Fruit fly (Drosophila melanogaster): ENCODE data around the gene CG14262.
A peak's percentile ranks its signal among the peaks of the same experiment; 100 is the strongest.

Gene CG14262

DNA sequence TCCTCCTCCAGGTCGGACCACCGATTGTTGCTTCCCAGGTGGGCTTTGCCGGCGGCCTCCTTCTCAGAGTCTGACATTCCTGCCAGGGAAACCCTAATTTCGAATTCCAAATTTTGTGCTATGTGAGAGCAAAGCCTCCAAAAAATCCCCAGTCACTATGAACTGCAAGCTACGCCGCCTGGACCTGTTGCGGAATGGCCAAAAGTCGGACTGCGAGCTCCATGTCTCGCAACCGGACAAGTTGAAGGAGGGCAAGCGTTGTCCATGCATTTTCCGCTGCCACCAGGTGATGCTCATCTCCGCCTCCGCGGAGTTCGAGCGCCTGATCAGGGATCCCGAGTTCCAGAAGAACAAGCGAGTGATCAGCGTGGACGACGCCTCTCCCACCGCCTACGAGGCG lies at the start of gene CG14262, which contains the start of gene CG14260:
TSS of gene CG14262 (minus strand) at position 101 of the 400 bp plus-strand sequence.
TSS of gene CG14260 (plus strand) at position 128 of the 400 bp plus-strand sequence.
- TF ChIP-seq CTCF (optimal IDR thresholded peaks at IDR 0.05) (no peak), CG8478 (optimal IDR thresholded peaks at IDR 0.05) (no peak)

DNA sequence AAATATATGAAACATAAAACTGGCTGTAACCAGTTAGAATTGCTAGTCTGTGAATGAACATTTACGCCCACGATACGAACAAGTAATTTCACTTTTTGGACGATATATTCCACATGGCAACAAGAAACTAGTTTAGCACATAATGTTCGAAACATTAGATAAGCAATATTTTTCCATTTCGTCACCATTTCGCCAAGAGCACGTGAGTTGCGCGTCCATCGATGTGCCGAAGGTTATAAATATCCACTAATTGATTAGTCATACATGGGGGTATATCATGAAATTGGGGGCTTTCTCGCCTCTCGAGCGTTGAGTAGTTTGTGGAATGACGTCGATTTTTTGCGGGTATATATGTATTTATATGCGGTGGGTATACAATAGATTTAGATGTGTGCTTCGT lies 28.9 kb upstream of the CG14262 start:
- no peak for TF ChIP-seq CG8478 (optimal IDR thresholded peaks at IDR 0.05)

DNA sequence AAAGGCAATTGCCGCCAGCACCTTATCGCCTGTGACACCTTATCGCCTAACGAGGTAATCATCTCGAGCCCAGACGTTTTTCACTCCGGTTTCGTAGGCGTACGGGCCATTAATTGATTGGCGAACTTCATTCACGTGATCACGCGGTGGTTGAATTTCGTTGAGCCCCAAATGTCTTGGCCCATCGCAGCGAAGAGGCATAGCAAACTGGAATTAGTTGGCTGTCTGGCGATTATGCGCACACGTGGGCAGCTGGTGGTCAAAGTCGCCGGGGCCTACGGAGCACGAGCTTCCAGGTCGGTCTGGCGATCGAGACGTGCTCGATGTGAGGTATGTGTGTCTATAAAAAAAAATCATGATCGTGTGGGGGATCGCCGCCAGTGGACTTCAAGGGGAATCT lies 27.8 kb upstream of the CG14262 start:
- TF ChIP-seq CTCF (optimal IDR thresholded peaks at IDR 0.05) (no peak), CG8478 (optimal IDR thresholded peaks at IDR 0.05) (no peak)

DNA sequence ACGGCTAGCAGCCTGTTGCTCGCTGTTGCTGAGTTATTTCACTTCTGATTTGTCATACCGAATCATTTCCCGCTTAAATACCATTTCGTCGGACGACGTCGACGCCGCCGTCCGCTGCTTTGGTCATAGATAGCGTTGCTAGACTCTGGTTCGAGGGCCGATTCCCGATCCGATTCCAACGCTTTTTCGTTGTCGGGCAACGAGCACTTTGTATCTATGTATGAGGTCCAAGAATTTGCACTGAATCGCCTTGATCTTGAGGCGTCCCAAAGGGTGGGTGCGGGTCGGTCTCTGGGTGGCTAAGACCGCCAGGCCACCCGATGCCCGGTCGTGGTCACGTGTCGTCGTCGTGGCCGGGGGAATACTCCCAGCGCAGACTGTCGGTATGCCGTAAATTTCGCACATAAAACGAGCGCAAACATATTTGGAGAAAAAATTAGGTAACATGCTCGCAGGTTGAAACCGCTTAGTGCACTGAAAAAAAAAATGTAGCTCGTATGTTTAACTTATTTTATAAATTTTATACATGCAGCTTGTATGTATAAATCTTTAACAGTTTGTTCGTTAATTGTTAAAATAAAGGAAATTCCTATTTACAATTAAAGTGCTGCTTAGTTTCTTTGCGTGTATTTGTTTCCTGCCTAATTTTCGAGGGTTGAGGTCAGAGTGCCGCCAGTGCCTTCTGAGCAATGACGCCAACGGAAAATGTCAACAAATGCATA lies 27.1 kb upstream of the CG14262 start, which contains the start of gene CG3348:
TSS of gene CG3348 (minus strand) at position 51 of the 722 bp plus-strand sequence.
- no peak for TF ChIP-seq CG8478 (optimal IDR thresholded peaks at IDR 0.05)
- no peak for TF ChIP-seq CTCF (optimal IDR thresholded peaks at IDR 0.05)

DNA sequence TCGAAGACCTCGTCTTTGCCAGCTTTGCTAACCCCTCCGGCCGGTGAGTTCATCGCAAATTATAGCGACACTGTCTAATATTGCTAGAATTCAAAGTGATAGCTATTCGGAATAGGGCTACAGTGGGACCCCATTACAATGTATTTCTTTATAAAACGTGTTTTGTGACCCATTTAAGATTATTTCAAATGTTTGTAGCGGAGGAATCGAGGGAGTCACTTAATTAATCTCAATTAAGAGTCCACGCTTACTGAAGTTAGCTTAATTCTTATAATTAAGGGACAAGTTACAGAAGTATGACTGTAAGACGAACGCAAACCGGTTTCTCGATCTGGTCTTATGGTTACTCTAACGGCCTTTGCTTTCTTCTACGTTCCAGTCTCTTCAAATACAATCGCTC lies 24.4 kb upstream of the CG14262 start:
- TF ChIP-seq CG8478 (optimal IDR thresholded peaks at IDR 0.05) (no peak), CTCF (optimal IDR thresholded peaks at IDR 0.05) (no peak)

DNA sequence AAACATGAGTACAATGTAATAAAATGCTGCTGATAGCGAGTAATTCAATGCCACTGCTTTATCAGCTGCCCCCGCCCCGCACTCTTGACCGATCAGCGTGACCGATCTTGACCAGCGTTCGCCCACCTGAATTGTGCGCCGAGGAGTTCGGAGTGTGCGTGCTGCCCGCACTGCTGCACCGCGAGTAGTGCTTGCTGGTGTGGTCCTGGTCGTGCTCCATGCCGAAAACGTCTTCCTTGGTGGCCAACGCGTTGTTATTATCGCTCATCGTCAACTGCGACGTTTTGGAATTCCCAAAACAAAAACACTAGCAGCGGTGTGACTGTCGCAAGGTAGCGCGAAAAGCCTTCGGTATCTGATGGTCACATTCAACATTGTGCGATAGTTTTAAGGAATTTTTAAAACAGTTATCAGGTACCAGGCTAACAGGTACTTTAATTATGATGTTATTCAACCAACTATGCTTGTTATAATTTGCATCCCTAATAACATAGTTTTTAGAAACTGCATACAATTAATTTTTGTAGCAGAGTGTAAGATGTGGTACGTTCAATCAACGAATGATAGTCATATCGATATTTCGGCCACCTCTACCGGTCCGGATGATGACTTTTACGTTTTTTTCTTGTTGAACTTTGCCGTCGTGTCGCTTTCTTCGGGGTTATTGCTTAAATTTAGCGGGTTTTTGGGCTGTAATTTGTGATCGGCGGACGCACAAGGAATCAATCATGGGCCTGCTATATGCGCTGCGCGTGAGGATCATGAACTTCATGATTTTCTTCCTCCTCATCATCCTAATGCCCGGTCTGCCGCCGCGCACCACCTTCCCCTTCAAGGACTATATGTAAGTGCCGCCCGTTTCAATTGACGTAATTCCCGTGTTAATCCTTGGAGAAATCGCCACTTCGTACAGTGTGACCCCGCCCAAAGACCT lies 23.2 kb upstream of the CG14262 start, which contains the start of the genes bigmax and Hmu:
TSS of gene bigmax (minus strand) at position 325 of the 934 bp plus-strand sequence.
TSS of gene Hmu (plus strand) at position 568 of the 934 bp plus-strand sequence.
- TF ChIP-seq CTCF (optimal IDR thresholded peaks at IDR 0.05) (peak in 1 of 2 experiments; percentile 7), CG8478 (optimal IDR thresholded peaks at IDR 0.05) (no peak)

DNA sequence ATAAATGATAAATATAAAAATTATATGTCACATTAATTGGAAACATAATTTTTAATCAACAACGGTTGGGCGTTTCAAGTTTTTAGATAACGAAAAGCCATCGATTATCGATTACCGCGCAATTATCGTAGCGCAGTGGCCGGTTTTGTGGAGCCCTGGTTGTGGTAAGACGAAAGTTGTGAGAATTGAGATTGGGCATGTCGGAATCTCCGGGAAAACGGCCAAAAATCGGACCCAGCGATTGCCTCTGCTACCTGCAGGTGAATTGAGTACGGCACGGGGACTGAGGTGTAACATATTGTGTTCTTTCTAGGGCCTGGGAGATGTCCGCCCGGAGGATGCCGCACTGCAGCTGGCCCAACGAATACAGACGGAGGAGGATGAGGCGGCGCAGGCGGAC lies 18.4 kb upstream of the CG14262 start, which contains the start of gene CG3368:
TSS of gene CG3368 (plus strand) at position 136 of the 400 bp plus-strand sequence.
- TF ChIP-seq CTCF (optimal IDR thresholded peaks at IDR 0.05) (no peak), CG8478 (optimal IDR thresholded peaks at IDR 0.05) (no peak)

DNA sequence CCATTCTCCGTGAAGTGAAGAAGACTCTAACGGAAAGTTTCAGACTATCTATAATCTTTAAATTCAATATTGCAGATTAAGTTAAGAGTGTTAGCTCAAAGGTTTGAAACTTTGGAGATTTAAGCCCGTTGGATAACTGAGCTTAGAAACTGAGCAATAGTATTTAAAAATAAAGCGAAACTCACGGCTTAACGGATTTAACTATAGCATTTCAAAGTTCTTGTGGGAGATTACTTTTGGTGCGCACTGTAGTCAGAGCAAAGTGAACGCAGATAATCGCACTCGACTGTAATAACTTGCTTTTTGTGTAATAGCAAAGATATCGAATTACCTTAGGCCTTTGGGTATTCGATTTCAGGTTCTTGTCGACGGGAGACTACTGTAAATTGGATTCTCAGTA lies 17.1 kb upstream of the CG14262 start, which contains the start of gene mrt:
TSS of gene mrt (minus strand) at position 376 of the 400 bp plus-strand sequence.
- TF ChIP-seq CTCF (optimal IDR thresholded peaks at IDR 0.05) = no peak

DNA sequence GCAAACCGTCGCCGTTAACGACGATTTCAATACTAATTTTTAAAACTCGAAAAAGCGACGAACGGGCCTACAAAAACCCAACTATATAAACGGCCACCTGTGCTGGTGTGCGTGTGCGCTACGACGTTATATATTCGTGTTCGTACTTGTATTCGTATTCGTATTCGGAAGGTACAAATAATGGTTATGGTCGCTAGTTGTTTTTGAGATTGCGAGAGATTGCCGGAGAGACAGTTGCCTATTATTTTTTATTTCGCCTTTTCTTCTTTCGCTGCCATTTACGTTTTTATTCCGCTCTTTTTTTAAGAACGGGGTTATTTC lies 16.5 kb upstream of the CG14262 start:
- TF ChIP-seq CTCF (optimal IDR thresholded peaks at IDR 0.05) (peak in 1 of 2 experiments; percentile 16), CG8478 (optimal IDR thresholded peaks at IDR 0.05) (no peak)

DNA sequence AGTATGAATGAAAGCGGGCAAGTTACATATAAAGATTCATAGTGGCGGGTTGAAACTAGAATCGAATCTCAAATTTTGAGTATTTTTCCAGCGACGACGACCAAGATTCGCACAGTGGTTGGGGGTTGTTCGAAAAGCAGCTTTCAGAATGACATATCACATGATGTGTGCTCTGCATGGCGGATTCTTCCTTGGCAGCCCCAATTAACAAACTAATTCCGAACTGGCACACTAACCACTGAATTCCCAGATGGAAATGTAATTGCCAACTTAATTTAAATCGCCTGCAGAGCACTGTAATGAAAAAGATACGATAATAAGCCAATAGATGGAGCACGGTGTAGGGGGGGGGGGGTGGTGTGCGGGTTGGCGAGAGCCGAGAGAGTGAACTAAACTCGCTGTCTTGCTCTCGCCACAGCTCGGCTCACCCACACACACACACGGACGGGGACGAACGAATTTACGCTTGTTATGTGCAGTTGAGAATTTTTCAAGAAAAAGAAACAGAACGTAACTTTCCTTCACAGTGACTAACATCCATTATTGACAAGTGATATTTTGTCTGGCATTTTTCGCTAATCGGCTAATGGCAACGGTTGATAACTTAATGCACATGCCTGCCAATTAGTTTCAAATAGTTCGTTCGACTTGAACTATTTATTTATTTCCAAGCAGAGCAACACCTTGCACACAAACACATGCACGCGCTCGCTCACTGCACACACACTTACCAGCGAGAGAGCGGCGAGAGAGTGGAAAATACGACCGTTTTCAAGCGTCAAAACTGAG lies 16.0 kb upstream of the CG14262 start:
- TF ChIP-seq CTCF (optimal IDR thresholded peaks at IDR 0.05) (peak; percentile 3 to 15), CG8478 (optimal IDR thresholded peaks at IDR 0.05) (no peak)

DNA sequence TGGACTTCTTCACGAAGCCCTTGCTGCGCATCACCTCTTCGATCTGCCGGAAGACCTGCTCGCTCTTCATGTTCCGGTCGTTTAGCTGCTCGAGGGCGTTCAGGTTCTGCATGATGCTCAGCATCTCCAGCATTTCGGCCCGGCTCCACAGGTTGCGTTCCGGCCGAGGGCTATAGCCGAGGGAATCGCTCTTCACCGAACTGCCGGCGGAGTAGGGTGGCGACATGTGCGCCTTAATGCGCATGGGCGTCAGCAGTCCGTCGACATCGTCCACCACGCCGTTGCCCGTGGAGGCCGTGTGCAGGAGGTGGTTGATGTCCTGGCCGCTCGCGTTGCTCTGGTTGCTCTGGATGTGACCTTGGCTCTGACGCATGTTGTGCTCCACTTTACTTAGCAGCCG lies 14.2 kb upstream of the CG14262 start:
- TF ChIP-seq CTCF (optimal IDR thresholded peaks at IDR 0.05) = no peak
- TF ChIP-seq CG8478 (optimal IDR thresholded peaks at IDR 0.05) = no peak

DNA sequence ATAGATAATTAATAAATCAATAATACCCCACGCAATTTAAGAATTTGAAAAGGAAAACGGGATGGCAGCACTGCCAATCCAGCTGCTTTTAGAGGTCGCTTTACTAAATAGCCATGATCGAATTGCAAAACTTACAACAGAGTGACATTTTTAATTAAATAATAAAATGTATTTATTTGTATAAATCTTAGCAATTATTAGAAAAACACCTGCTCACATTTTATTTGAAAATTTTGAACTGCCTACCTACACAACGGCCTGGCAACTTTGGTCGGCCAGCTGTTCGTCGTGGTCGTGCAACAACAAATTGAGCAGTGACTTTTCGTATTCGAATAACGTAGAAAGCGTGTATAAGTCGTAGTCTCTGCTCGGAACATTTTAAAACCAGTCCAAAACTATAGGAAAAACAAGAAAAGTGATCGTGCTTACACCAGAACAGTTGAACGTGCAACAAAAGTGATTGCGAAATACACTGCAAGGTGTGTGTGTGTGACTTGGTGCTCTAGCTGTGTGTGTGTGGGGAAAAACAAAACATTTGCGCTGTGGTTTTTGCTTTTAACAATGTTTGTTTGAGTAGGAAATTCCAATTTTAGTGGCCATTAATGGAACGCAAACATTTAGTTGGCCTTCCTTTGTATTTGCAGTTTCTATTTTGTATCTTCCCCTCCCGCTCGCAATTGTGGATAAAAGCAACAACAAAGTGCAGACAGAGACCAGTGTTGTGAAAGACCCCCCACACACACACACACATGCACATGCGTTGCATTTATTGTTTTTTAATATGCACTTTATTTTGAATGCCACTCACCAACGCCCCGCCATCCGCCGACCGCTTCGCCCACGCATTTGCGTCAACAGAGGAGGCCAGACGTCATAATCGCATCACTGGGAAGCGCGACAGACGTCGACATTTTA lies 9.6 kb upstream of the CG14262 start, which contains the start of gene CG5938:
TSS of gene CG5938 (plus strand) at position 262 of the 915 bp plus-strand sequence.
- TF ChIP-seq CG8478 (optimal IDR thresholded peaks at IDR 0.05) (no peak), CTCF (optimal IDR thresholded peaks at IDR 0.05) (no peak)

Data from S2 (cell line).